Worm (Caenorhabditis elegans) whole organism, L4 larva: ENCODE results near the gene gst-17.
"Not testable (repeated sequence)": the region's sequence is repeated elsewhere in the genome, so short reads cannot be mapped to it uniquely, and the experiment has no call there.

Source experiments
- D1046.2 ChIP-seq: fragments of 200-800 bp; sonication (Bioruptor generic); IDR thresholded peaks from 2 replicates; pipeline ENCODE4 v1.3.6; 2022; ENCODE audit warnings: missing genetic modification characterization, missing compliant biosample characterization
- F10B5.3 ChIP-seq: sonication (generic microtip); optimal IDR thresholded peaks from 2 replicates; lab custom pipeline; 2016; ENCODE audit warnings: mild to moderate bottlenecking, missing genetic modification characterization, missing compliant biosample characterization
- F26F4.8 ChIP-seq: fragments of 200-800 bp; sonication (Bioruptor generic); conservative IDR thresholded peaks from 2 replicates; pipeline ENCODE4 v1.3.6; 2022; ENCODE audit warnings: missing genetic modification characterization, missing compliant biosample characterization
- F44E2.7 ChIP-seq: fragments of 200-800 bp; sonication (Bioruptor generic); IDR thresholded peaks from 2 replicates; pipeline ENCODE4 v2.1.2; 2022; ENCODE audit warnings: missing genetic modification characterization, missing compliant biosample characterization
- R02D3.7 ChIP-seq: fragments of 150-350 bp; sonication (generic microtip); optimal IDR thresholded peaks from 3 replicates; lab custom pipeline; 2014; ENCODE audit warnings: missing biosample characterization, missing genetic modification characterization
- T26A8.4 ChIP-seq: fragments of 200-800 bp; sonication (Bioruptor generic); IDR thresholded peaks from 2 replicates; pipeline ENCODE4 v1.3.6; 2022; ENCODE audit warnings: missing genetic modification characterization, missing compliant biosample characterization
- Y75B8A.6 ChIP-seq: fragments of 200-800 bp; sonication (Bioruptor generic); IDR thresholded peaks from 2 replicates; pipeline ENCODE4 v1.3.6; 2022; ENCODE audit warnings: missing genetic modification reagents, missing genetic modification characterization, missing compliant biosample characterization
- aha-1 ChIP-seq: fragments of 150-350 bp; peaks from one replicate; lab custom pipeline; 2014; ENCODE audit warnings: missing biosample characterization, missing genetic modification characterization
- arid-1 ChIP-seq: fragments of 200-800 bp; sonication (Bioruptor generic); conservative IDR thresholded peaks from 2 replicates; pipeline ENCODE4 v1.3.6; 2022; ENCODE audit warnings: missing genetic modification reagents, missing genetic modification characterization, missing compliant biosample characterization
- ceh-20 ChIP-seq: fragments of 200-800 bp; sonication (Bioruptor generic); IDR thresholded peaks from 2 replicates; pipeline ENCODE4 v1.3.6; 2022; ENCODE audit warnings: missing genetic modification reagents, missing genetic modification characterization, missing compliant biosample characterization
- ceh-28 ChIP-seq: fragments of 150-350 bp; optimal IDR thresholded peaks from 2 replicates; lab custom pipeline; 2014; ENCODE audit warnings: missing biosample characterization, missing genetic modification reagents, missing genetic modification characterization
- ctbp-1 ChIP-seq: fragments of 200-800 bp; sonication (Bioruptor generic); IDR thresholded peaks from 2 replicates; pipeline ENCODE4 v1.3.6; 2022; ENCODE audit warnings: missing genetic modification reagents, missing genetic modification characterization, missing compliant biosample characterization
- daf-19 ChIP-seq: fragments of 200-800 bp; sonication (Bioruptor generic); conservative IDR thresholded peaks from 2 replicates; pipeline ENCODE4 v1.3.6; 2022; ENCODE audit warnings: missing genetic modification characterization, missing compliant biosample characterization
- dmd-6 ChIP-seq: fragments of 200-800 bp; sonication (Bioruptor generic); IDR thresholded peaks from 2 replicates; pipeline ENCODE4 v1.3.6; 2022; ENCODE audit warnings: missing genetic modification reagents, missing genetic modification characterization, missing compliant biosample characterization
- dmd-8 ChIP-seq: fragments of 200-800 bp; sonication (Bioruptor generic); IDR thresholded peaks from 2 replicates; pipeline ENCODE4 v1.3.6; 2022; ENCODE audit warnings: missing genetic modification characterization, missing compliant biosample characterization
- duxl-1 ChIP-seq: sonication (generic microtip); optimal IDR thresholded peaks from 2 replicates; lab custom pipeline; 2016; ENCODE audit warnings: mild to moderate bottlenecking, missing genetic modification characterization, moderate library complexity, missing compliant biosample characterization; ENCODE audit not compliant: poor library complexity
- egl-27 ChIP-seq: sonication (generic microtip); optimal IDR thresholded peaks from 3 replicates; lab custom pipeline; 2017; ENCODE audit warnings: missing biosample characterization, missing genetic modification reagents, missing genetic modification characterization
- egl-43 ChIP-seq: fragments of 200-800 bp; sonication (Bioruptor generic); IDR thresholded peaks from 2 replicates; pipeline ENCODE4 v1.3.6; 2022; ENCODE audit warnings: missing genetic modification reagents, missing genetic modification characterization, missing compliant biosample characterization
- hif-1 ChIP-seq, 2 experiments: sonication (generic microtip); optimal IDR thresholded peaks; 2 replicates each; lab custom pipeline; 2016 to 2017; ENCODE audit warnings: missing compliant biosample characterization in 2 of 2, missing genetic modification characterization in 2 of 2, missing genetic modification reagents in 2 of 2, missing genotype in 2 of 2, mild to moderate bottlenecking in 1 of 2
- hmg-1.1 ChIP-seq: fragments of 200-800 bp; sonication (Bioruptor generic); IDR thresholded peaks from 2 replicates; pipeline ENCODE4 v1.3.6; 2022; ENCODE audit warnings: missing genetic modification reagents, missing genetic modification characterization, missing compliant biosample characterization
- lim-7 ChIP-seq: fragments of 200-800 bp; sonication (Bioruptor generic); IDR thresholded peaks from 2 replicates; pipeline ENCODE4 v1.3.6; 2022; ENCODE audit warnings: missing genetic modification characterization, missing compliant biosample characterization
- lin-13 ChIP-seq: fragments of 150-350 bp; optimal IDR thresholded peaks from 2 replicates; lab custom pipeline; 2014; ENCODE audit warnings: missing biosample characterization, missing genetic modification reagents, missing genetic modification characterization
- lin-38 ChIP-seq: fragments of 200-800 bp; sonication (Bioruptor generic); IDR thresholded peaks from 2 replicates; pipeline ENCODE4 v1.3.6; 2022; ENCODE audit warnings: missing genetic modification reagents, missing genetic modification characterization, missing compliant biosample characterization
- lsy-2 ChIP-seq, 2 experiments: fragments of 150-350 bp in 1 of 2; sonication (generic microtip) in 1 of 2; optimal IDR thresholded peaks; 2 replicates each; lab custom pipeline; 2014 to 2017; ENCODE audit warnings: missing biosample characterization in 2 of 2, missing genetic modification characterization in 2 of 2
- nhr-6 ChIP-seq: fragments of 150-350 bp; optimal IDR thresholded peaks from 2 replicates; lab custom pipeline; 2014; ENCODE audit warnings: missing biosample characterization, missing genetic modification characterization
- pha-4 ChIP-seq, 2 experiments: fragments of 150-350 bp in 1 of 2; fragments of 200-800 bp in 1 of 2; sonication (Bioruptor generic) in 1 of 2; IDR thresholded peaks in 1 of 2; optimal IDR thresholded peaks in 1 of 2; 2 replicates each; pipeline versions ENCODE4 v1.3.6 to Lab custom; 2014 to 2022; ENCODE audit warnings: missing genetic modification characterization in 2 of 2, missing genetic modification reagents in 2 of 2, missing biosample characterization in 1 of 2, missing compliant biosample characterization in 1 of 2
- set-16 ChIP-seq: fragments of 200-800 bp; sonication (Bioruptor generic); IDR thresholded peaks from 2 replicates; pipeline ENCODE4 v1.3.6; 2022; ENCODE audit warnings: missing genetic modification reagents, missing genetic modification characterization, missing compliant biosample characterization
- snpc-1.2 ChIP-seq: fragments of 200-800 bp; sonication (Bioruptor generic); IDR thresholded peaks from 2 replicates; pipeline ENCODE4 v1.3.6; 2022; ENCODE audit warnings: missing genetic modification reagents, missing genetic modification characterization, missing compliant biosample characterization
- tra-1 ChIP-seq: fragments of 200-800 bp; sonication (Bioruptor generic); IDR thresholded peaks from 2 replicates; pipeline ENCODE4 v1.3.6; 2022; ENCODE audit warnings: missing genetic modification reagents, missing genetic modification characterization, missing compliant biosample characterization
- unc-62 ChIP-seq, 3 experiments: fragments of 150-350 bp in 1 of 3; sonication (generic microtip); optimal IDR thresholded peaks in 2 of 3; peaks in 1 of 3; 1 replicate in 1 of 3; 2 replicates in 2 of 3; lab custom pipeline; 2014 to 2017; ENCODE audit warnings: missing biosample characterization in 3 of 3, missing genetic modification characterization in 3 of 3, missing genetic modification reagents in 3 of 3, missing genotype in 1 of 3
- vab-7 ChIP-seq: fragments of 200-800 bp; sonication (Bioruptor generic); IDR thresholded peaks from 2 replicates; pipeline ENCODE4 v1.3.6; 2022; ENCODE audit warnings: missing genetic modification reagents, missing genetic modification characterization, missing compliant biosample characterization
- zfp-2 ChIP-seq: sonication (generic microtip); optimal IDR thresholded peaks from 2 replicates; lab custom pipeline; 2016; ENCODE audit warnings: mild to moderate bottlenecking, missing genetic modification characterization, missing compliant biosample characterization
- zip-2 ChIP-seq: fragments of 150-350 bp; optimal IDR thresholded peaks from 2 replicates; lab custom pipeline; 2014; ENCODE audit warnings: missing biosample characterization, missing genetic modification characterization
- ztf-7 ChIP-seq: fragments of 150-350 bp; optimal IDR thresholded peaks from 2 replicates; lab custom pipeline; 2014; ENCODE audit warnings: missing biosample characterization, missing genetic modification characterization

The gst-17 gene

DNA sequence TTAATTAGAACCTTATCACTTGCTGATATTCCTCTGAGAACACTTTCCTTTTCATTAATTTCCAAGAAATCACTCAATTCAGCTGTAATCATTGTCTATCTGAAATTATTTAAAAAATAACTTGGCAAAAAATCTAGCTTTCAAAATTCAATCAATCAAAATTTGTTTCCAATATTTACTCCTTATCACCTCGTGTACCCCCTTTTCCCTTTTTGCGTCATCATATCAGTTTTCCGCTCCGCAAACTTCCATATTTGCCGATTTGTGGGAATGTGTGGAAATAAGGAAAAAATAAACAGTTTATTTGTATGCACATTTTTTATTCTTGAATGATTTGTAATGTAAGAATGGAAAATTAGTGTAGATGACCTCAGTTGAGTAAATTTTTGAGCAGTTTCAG lies 31.4 kb upstream of the gst-17 start, which contains the start of gene C31C9.6:
C31C9.6 (minus strand) TSS at position 101 of the 400 bp plus-strand sequence.
- TF ChIP-seq dmd-6 = peak; percentile 74
- TF ChIP-seq, all 104 proteins: peak for 1; not testable (repeated sequence) for 103

DNA sequence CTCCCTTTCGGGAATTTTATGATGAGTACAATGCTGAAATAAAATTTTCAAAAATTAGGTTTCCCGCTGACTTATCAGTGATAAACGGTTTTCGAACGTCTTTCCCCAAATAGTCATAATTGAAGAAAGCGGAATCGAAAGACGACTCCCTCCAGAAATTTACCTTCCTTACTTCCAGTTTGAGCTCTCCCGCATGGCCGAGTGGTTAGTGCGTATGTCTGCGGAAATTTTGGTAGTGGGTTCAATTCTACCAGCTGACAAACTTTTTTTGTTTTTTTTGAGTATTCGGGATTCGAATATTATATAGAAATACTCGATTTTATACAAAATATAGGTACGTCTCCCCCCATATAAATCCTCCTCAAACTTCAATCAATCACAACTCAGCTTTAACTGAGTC lies 27.8 kb upstream of the gst-17 start:
- TF ChIP-seq lin-38 (GFP tag; lab: Robert Waterston, UW) (peak; percentile 60; the same call in 1 of the 2 replicates), snpc-1.2 (GFP tag; lab: Robert Waterston, UW) (0 out of 2 replicates have a peak, but pooled peaks have one; percentile 43), pha-4 (GFP tag; IDR thresholded peaks at IDR 0.05; lab: Robert Waterston, UW) (peak; percentile 79), lim-7 (GFP tag; lab: Robert Waterston, UW) (peak; percentile 88), D1046.2 (GFP tag; lab: Robert Waterston, UW) (0 out of 2 replicates have a peak, but pooled peaks have one; percentile 50), egl-43 (GFP tag; lab: Robert Waterston, UW) (peak; percentile 77), dmd-6 (0 out of 2 replicates have a peak, but pooled peaks have one; percentile 18), arid-1 (GFP tag; lab: Robert Waterston, UW) (peak; percentile 79), vab-7 (GFP tag; lab: Robert Waterston, UW) (peak; percentile 49; the same call in 1 of the 2 replicates), dmd-8 (GFP tag; lab: Robert Waterston, UW) (peak; percentile 70; the same call in 1 of the 2 replicates), ctbp-1 (GFP tag; lab: Robert Waterston, UW) (0 out of 2 replicates have a peak, but pooled peaks have one; percentile 50), F44E2.7 (GFP tag; lab: Robert Waterston, UW) (peak; percentile 61; the same call in 1 of the 2 replicates), Y75B8A.6 (peak; percentile 35; the same call in 1 of the 2 replicates), tra-1 (GFP tag; lab: Robert Waterston, UW) (peak; percentile 68; the same call in 1 of the 2 replicates), hmg-1.1 (GFP tag; lab: Robert Waterston, UW) (peak; percentile 33; the same call in 1 of the 2 replicates), F26F4.8 (peak; percentile 77; the same call in 1 of the 2 replicates)
- not testable (repeated sequence) for TF ChIP-seq pha-4 (tag; optimal IDR thresholded peaks at IDR 0.05; lab: Kevin White, UChicago)

DNA sequence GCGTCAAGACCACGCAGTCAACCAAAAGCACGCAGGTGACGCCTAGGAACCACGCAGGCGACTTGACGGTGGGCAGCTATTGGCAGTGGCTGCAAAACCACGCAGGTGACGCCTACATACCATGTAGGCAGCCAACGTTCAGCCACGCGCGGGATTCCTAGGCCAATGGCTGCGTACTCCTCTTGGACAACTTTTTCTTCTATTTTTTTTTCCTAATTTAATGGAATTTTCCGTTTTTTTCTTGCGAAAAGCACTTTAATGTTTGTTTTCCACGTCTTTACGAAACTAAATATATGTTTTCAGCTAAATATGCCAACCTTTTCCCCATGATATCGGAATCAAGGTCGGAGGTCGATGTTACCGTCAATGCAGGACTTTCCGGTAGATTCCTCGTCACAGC lies 24.1 kb upstream of the gst-17 start, which contains the start of gene C31C9.9:
C31C9.9 (plus strand) TSS at position 301 of the 400 bp plus-strand sequence.
- peak; percentile 55 for TF ChIP-seq set-16

DNA sequence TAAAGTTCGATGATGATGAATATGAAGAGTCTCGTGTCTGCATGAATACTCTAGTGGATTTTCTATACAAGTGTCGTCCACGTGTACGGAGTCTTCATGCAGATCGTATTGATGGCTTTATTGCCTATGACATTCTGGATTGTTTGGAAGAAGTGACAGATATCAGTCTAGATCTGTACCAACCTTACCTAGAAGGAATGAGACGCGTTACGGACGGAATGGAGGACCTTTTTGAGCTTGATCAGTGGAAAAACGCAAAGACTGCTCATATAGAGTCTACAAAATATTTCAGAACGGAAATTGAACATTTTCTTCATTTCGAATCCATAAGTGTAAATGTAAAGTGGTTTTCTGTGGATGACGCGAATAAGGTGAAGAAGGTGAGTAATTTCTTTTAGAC lies 17.6 kb upstream of the gst-17 start, which contains the start of gene fbxa-169:
fbxa-169 (plus strand) TSS at position 301 of the 400 bp plus-strand sequence.
- TF ChIP-seq aha-1 (peak; percentile 83), D1046.2 (GFP tag; lab: Robert Waterston, UW) (no peak), ceh-20 (GFP tag; lab: Robert Waterston, UW) (no peak)
- TF ChIP-seq, all 104 proteins: peak for 1

DNA sequence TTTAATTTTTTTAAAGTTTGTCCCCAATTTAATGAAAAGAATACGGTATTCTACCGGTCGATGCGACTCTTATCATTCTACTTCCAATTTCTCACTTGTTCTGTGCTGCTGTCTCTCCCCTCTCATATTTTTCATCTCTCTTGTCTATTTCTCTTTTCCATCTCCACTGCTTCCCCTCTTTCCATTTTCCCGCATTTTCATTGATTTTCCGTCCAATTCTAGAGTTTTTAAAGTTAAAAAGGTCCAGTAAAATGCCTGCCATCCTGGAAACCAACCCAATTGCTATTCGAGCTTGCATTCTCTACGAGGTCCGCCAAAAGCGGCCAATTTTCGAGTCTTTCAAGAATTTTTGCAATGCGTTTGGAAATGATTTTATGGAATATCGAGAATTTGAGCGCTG lies 10.7 kb upstream of the gst-17 start, which contains the start of gene fbxa-167:
fbxa-167 (plus strand) TSS at position 179 of the 400 bp plus-strand sequence.
- TF ChIP-seq lsy-2 (tag; optimal IDR thresholded peaks at IDR 0.05; lab: Kevin White, UChicago) (peak in 1 of 2 experiments; percentile 15), F10B5.3 (no peak), aha-1 (peak; percentile 16), lin-13 (GFP tag; lab: Kevin White, UChicago) (no peak), unc-62 (GFP tag; optimal IDR thresholded peaks at IDR 0.05 in 1 of 2; lab: Kevin White, UChicago) (peak in 1 of 2 experiments; percentile 32), unc-62 (tag; optimal IDR thresholded peaks at IDR 0.05; lab: Kevin White, UChicago) (no peak), hmg-1.1 (GFP tag; lab: Robert Waterston, UW) (no peak), egl-27 (tag; lab: Kevin White, UChicago) (no peak), zfp-2 (tag; lab: Kevin White, UChicago) (no peak), T26A8.4 (no peak), ztf-7 (tag; lab: Kevin White, UChicago) (no peak), R02D3.7 (no peak), nhr-6 (no peak), duxl-1 (tag; lab: Kevin White, UChicago) (no peak), dmd-6 (no peak), daf-19 (no peak), ceh-28 (no peak), hif-1 (tag; optimal IDR thresholded peaks at IDR 0.05; lab: Kevin White, UChicago) (no peak), zip-2 (tag; lab: Kevin White, UChicago) (no peak)
- TF ChIP-seq, all 104 proteins: peak for 3
